Worm (Caenorhabditis elegans): ENCODE measurements around the gene acl-4.

- TF ChIP-seq W03F9.2 (tag; optimal IDR thresholded peaks at IDR 0.05) (no peak), him-1 (tag; optimal IDR thresholded peaks at IDR 0.05) (no peak)
Measured at ce11 chrX:2114171-2114570, 43.9 kb upstream of the acl-4 start.
